Worm (Caenorhabditis elegans) whole organism, early embryonic: ENCODE results near the gene W07G4.2.

ENCODE experiments used
- ama-1 ChIP-seq: fragments of 150-350 bp; optimal IDR thresholded peaks from 2 replicates; lab custom pipeline; 2014
- ceh-36 ChIP-seq: sonication (generic microtip); optimal IDR thresholded peaks from 2 replicates; lab custom pipeline; 2016; ENCODE audit warnings: missing genetic modification characterization, inconsistent platforms, missing compliant biosample characterization
- ets-7 ChIP-seq: sonication (generic microtip); optimal IDR thresholded peaks from 2 replicates; lab custom pipeline; 2016; ENCODE audit warnings: missing genotype, missing genetic modification characterization, missing compliant biosample characterization
- hnd-1 ChIP-seq: sonication (generic microtip); optimal IDR thresholded peaks from 2 replicates; lab custom pipeline; 2016; ENCODE audit warnings: missing genetic modification characterization, missing compliant biosample characterization
- sea-1 ChIP-seq: fragments of 200-800 bp; sonication (Bioruptor generic); conservative IDR thresholded peaks from 2 replicates; pipeline ENCODE4 v1.3.6; 2022; ENCODE audit warnings: missing genetic modification characterization, missing compliant biosample characterization
- tbx-11 ChIP-seq: fragments of 200-800 bp; sonication (Bioruptor generic); IDR thresholded peaks from 2 replicates; pipeline ENCODE4 v1.3.6; 2022; ENCODE audit warnings: missing genetic modification characterization, missing compliant biosample characterization
- tbx-37 ChIP-seq: fragments of 200-800 bp; sonication (Bioruptor generic); conservative IDR thresholded peaks from 2 replicates; pipeline ENCODE4 v1.3.6; 2022; ENCODE audit warnings: missing genetic modification reagents, missing genetic modification characterization, missing compliant biosample characterization
- tra-4 ChIP-seq: sonication (generic microtip); optimal IDR thresholded peaks from 2 replicates; lab custom pipeline; 2017; ENCODE audit warnings: missing genetic modification characterization, missing compliant biosample characterization

DNA sequence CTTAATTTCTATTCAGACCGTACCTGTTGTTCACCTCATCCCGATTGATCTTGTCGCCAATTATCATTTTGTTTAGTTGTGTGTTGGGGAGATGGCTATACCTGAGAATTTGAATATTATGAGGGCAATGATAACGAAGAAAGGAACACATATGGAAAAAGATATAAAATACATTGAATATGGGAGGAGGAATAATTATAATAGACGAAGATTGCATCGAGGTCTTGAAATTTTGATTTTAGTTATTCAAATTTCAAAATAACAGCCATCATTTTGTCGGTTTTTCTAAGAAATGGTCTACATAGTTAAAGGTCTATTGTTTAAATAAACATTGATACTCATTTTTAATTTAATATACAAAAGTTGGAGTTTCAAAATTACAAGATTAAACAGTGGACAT lies 49.3 kb downstream of the W07G4.2 start, which contains the start of gene shw-3:
- TF ChIP-seq tbx-11 (GFP tag; lab: Robert Waterston, UW) (no peak), tra-4 (tag; lab: Kevin White, UChicago) (no peak), ceh-36 (tag; lab: Kevin White, UChicago) (no peak), ets-7 (no peak), sea-1 (no peak), tbx-37 (GFP tag; lab: Robert Waterston, UW) (no peak), ama-1 (lab: Kevin White, UChicago) (no peak), hnd-1 (tag; lab: Kevin White, UChicago) (no peak)
